Worm (Caenorhabditis elegans): ENCODE measurements around the gene F14B8.4.

F14B8.4 gene

DNA sequence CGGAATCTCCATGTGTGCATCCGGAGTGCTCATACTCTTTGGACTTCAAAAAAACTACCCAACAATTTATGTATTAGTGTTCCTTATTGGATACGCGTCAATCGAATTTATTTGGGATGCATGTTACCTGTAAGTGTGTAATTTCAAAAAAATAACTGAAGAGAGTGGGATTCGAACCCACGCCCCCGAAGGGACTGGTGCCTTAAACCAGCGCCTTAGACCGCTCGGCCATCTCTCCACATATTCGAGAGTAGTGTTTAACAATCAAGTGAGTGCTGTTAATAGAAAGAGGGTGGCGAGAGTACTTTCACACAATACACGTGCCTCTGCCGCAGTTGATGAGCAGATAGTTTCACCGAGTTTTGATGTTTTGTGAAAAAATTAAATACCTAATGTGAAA lies 3.2 kb upstream of the F14B8.4 start (continued):
- TF ChIP-seq C17E4.6 (GFP tag; IDR thresholded peaks at IDR 0.05), result no peak
- TF ChIP-seq ama-1 (optimal IDR thresholded peaks at IDR 0.05), result no peak
- TF ChIP-seq ama-1 (GFP tag; optimal IDR thresholded peaks at IDR 0.05), result peak; percentile 42 to 73
- TF ChIP-seq C06A6.2 (GFP tag; conservative IDR thresholded peaks at IDR 0.05), result peak; percentile 39; the same call in 1 of the 2 replicates
- TF ChIP-seq tlf-1 (GFP tag; optimal IDR thresholded peaks at IDR 0.05), result peak; percentile 12
- peak; percentile 42 for TF ChIP-seq lin-54 (GFP tag; optimal IDR thresholded peaks at IDR 0.05)
- TF ChIP-seq rec-8 (tag; optimal IDR thresholded peaks at IDR 0.05), result peak; percentile 58 to 78
- TF ChIP-seq aptf-2 (GFP tag; conservative IDR thresholded peaks at IDR 0.05), result no peak
- TF ChIP-seq egl-44 (GFP tag; IDR thresholded peaks at IDR 0.05), result 0 out of 2 replicates have a peak, but pooled peaks have one; percentile 72
- no peak for TF ChIP-seq sea-2 (GFP tag; IDR thresholded peaks at IDR 0.05)

ce11 chrX:6901078-6901477 lies 1.3 kb upstream of the F14B8.4 start, which contains the start of gene pes-23:
Gene pes-23, plus strand, starts transcription at chrX:6901378.
- TF ChIP-seq pha-4 (tag; optimal IDR thresholded peaks at IDR 0.05) (no peak), fkh-3 (tag; optimal IDR thresholded peaks at IDR 0.05) (no peak), ZK185.1 (tag; optimal IDR thresholded peaks at IDR 0.05; ENCODE audit: poor library complexity, severe bottlenecking) (no peak), F55B11.4 (tag; optimal IDR thresholded peaks at IDR 0.05; ENCODE audit: borderline replicate concordance, insufficient read depth) (no peak), hrde-1 (tag; optimal IDR thresholded peaks at IDR 0.05; ENCODE audit: borderline replicate concordance) (no peak), athp-1 (tag; optimal IDR thresholded peaks at IDR 0.05) (no peak), F57A8.1 (GFP tag; optimal IDR thresholded peaks at IDR 0.05) (no peak), rcor-1 (GFP tag; IDR thresholded peaks at IDR 0.05) (no peak), let-607 (tag; optimal IDR thresholded peaks at IDR 0.05) (no peak), nhr-80 (tag; optimal IDR thresholded peaks at IDR 0.05) (no peak), hmg-20 (GFP tag; IDR thresholded peaks at IDR 0.05) (no peak), ceh-40 (GFP tag; IDR thresholded peaks at IDR 0.05) (no peak), tbx-9 (tag; optimal IDR thresholded peaks at IDR 0.05; ENCODE audit: borderline replicate concordance) (no peak), mxl-1 (tag; optimal IDR thresholded peaks at IDR 0.05) (no peak), ztf-22 (GFP tag; optimal IDR thresholded peaks at IDR 0.05) (no peak), ztf-25 (GFP tag; IDR thresholded peaks at IDR 0.05) (no peak), dpff-1 (tag; optimal IDR thresholded peaks at IDR 0.05) (no peak), Y56A3A.18 (GFP tag; IDR thresholded peaks at IDR 0.05) (no peak), mcd-1 (GFP tag; IDR thresholded peaks at IDR 0.05) (no peak), T07F8.4 (tag; optimal IDR thresholded peaks at IDR 0.05) (no peak)

DNA sequence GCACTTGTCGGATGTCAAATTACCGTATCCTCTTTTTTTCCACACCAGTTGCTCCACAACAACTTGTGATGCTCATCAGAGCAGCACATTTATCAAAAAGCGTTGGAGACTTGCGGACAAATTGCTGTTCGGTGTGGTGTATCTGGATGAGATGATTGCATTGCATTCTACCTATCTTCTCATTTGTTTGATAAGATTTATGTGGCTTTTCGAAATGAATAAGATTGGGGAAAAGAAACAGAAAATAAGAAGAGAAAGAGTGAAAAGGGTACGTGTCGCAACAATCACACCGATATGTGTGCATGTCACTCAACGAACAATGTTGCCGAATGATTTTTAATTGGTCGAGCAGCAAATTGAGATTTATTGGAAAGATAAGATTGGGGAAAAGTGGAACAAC lies 5.6 kb downstream of the F14B8.4 start:
- no peak for TF ChIP-seq tlf-1 (GFP tag; optimal IDR thresholded peaks at IDR 0.05)
- no peak for TF ChIP-seq Y67H2A.10 (GFP tag; conservative IDR thresholded peaks at IDR 0.05)
- no peak for TF ChIP-seq B0336.3 (GFP tag; IDR thresholded peaks at IDR 0.05)
- TF ChIP-seq F49E8.2 (tag; optimal IDR thresholded peaks at IDR 0.05; ENCODE audit: insufficient read depth), result no peak
- TF ChIP-seq cebp-1 (GFP tag; IDR thresholded peaks at IDR 0.05), result no peak
- no peak for TF ChIP-seq cebp-1 (tag; optimal IDR thresholded peaks at IDR 0.05)
- no peak for TF ChIP-seq somi-1 (GFP tag; optimal IDR thresholded peaks at IDR 0.05)
- no peak for TF ChIP-seq nfya-2 (GFP tag; IDR thresholded peaks at IDR 0.05)
- no peak for TF ChIP-seq snpc-3.4 (tag; optimal IDR thresholded peaks at IDR 0.05)
- no peak for TF ChIP-seq lir-1 (GFP tag; conservative IDR thresholded peaks at IDR 0.05)
- TF ChIP-seq Y95B8A.8 (GFP tag; IDR thresholded peaks at IDR 0.05), result no peak
- TF ChIP-seq Y79H2A.3 (GFP tag; conservative IDR thresholded peaks at IDR 0.05), result no peak
- TF ChIP-seq K11D2.4 (GFP tag; IDR thresholded peaks at IDR 0.05), result no peak
- TF ChIP-seq efl-1 (GFP tag; optimal IDR thresholded peaks at IDR 0.05), result no peak
- TF ChIP-seq madf-3 (GFP tag; IDR thresholded peaks at IDR 0.05), result no peak
- no peak for TF ChIP-seq lin-35 (GFP tag; optimal IDR thresholded peaks at IDR 0.05)
- no peak for TF ChIP-seq chd-7 (tag; optimal IDR thresholded peaks at IDR 0.05)
- no peak for TF ChIP-seq ceh-91 (GFP tag; IDR thresholded peaks at IDR 0.05)
- TF ChIP-seq nfya-1 (tag; optimal IDR thresholded peaks at IDR 0.05; ENCODE audit: borderline replicate concordance, insufficient read depth), result no peak

Data from whole organism, young adult.